Worm (Caenorhabditis elegans): Measurements from ENCODE around the gene E04F6.15.

ce11 chrII:7176108-7176507, 34.0 kb downstream of the E04F6.15 start:
- TF ChIP-seq him-1 (tag; optimal IDR thresholded peaks at IDR 0.05) (no peak), dao-5 (tag; optimal IDR thresholded peaks at IDR 0.05) (no peak)

Measured in whole organism, L4/young adult.